Worm (Caenorhabditis elegans) whole organism, L4 larva: Measurements from ENCODE around the gene gex-5.
"Not testable (repeated sequence)": the region's sequence is repeated elsewhere in the genome, so short reads cannot be mapped to it uniquely, and the experiment has no call there.

ENCODE experiments used
- F44E2.7 ChIP-seq: fragments of 200-800 bp; sonication (Bioruptor generic); IDR thresholded peaks from 2 replicates; pipeline ENCODE4 v2.1.2; 2022; ENCODE audit warnings: missing genetic modification characterization, missing compliant biosample characterization
- T26A8.4 ChIP-seq: fragments of 200-800 bp; sonication (Bioruptor generic); IDR thresholded peaks from 2 replicates; pipeline ENCODE4 v1.3.6; 2022; ENCODE audit warnings: missing genetic modification characterization, missing compliant biosample characterization
- Y75B8A.6 ChIP-seq: fragments of 200-800 bp; sonication (Bioruptor generic); IDR thresholded peaks from 2 replicates; pipeline ENCODE4 v1.3.6; 2022; ENCODE audit warnings: missing genetic modification reagents, missing genetic modification characterization, missing compliant biosample characterization
- arid-1 ChIP-seq: fragments of 200-800 bp; sonication (Bioruptor generic); conservative IDR thresholded peaks from 2 replicates; pipeline ENCODE4 v1.3.6; 2022; ENCODE audit warnings: missing genetic modification reagents, missing genetic modification characterization, missing compliant biosample characterization
- ceh-44 ChIP-seq: fragments of 200-800 bp; sonication (Bioruptor generic); IDR thresholded peaks from 2 replicates; pipeline ENCODE4 v1.3.6; 2022; ENCODE audit warnings: missing genetic modification reagents, missing genetic modification characterization, missing compliant biosample characterization
- ceh-82 ChIP-seq: sonication (generic microtip); optimal IDR thresholded peaks from 2 replicates; lab custom pipeline; 2017; ENCODE audit warnings: missing biosample characterization, missing genetic modification characterization
- cey-2 ChIP-seq: sonication (generic microtip); optimal IDR thresholded peaks from 3 replicates; lab custom pipeline; 2017; ENCODE audit warnings: missing genetic modification characterization, mild to moderate bottlenecking, missing compliant biosample characterization, antibody characterized with exemption, borderline replicate concordance; ENCODE audit not compliant: insufficient read depth
- daf-12 ChIP-seq: fragments of 150-350 bp; optimal IDR thresholded peaks from 2 replicates; lab custom pipeline; 2014; ENCODE audit warnings: missing biosample characterization, missing genetic modification reagents, missing genetic modification characterization
- daf-19 ChIP-seq: fragments of 200-800 bp; sonication (Bioruptor generic); conservative IDR thresholded peaks from 2 replicates; pipeline ENCODE4 v1.3.6; 2022; ENCODE audit warnings: missing genetic modification characterization, missing compliant biosample characterization
- dmd-6 ChIP-seq: fragments of 200-800 bp; sonication (Bioruptor generic); IDR thresholded peaks from 2 replicates; pipeline ENCODE4 v1.3.6; 2022; ENCODE audit warnings: missing genetic modification reagents, missing genetic modification characterization, missing compliant biosample characterization
- duxl-1 ChIP-seq: sonication (generic microtip); optimal IDR thresholded peaks from 2 replicates; lab custom pipeline; 2016; ENCODE audit warnings: mild to moderate bottlenecking, missing genetic modification characterization, moderate library complexity, missing compliant biosample characterization; ENCODE audit not compliant: poor library complexity
- dve-1 ChIP-seq: sonication (generic microtip); optimal IDR thresholded peaks from 2 replicates; lab custom pipeline; 2017; ENCODE audit warnings: antibody characterized with exemption, mild to moderate bottlenecking, missing genetic modification characterization, missing compliant biosample characterization; ENCODE audit not compliant: insufficient read depth
- egl-43 ChIP-seq: fragments of 200-800 bp; sonication (Bioruptor generic); IDR thresholded peaks from 2 replicates; pipeline ENCODE4 v1.3.6; 2022; ENCODE audit warnings: missing genetic modification reagents, missing genetic modification characterization, missing compliant biosample characterization
- fkh-10 ChIP-seq: fragments of 150-350 bp; optimal IDR thresholded peaks from 2 replicates; lab custom pipeline; 2014; ENCODE audit warnings: missing biosample characterization, missing genetic modification reagents, missing genetic modification characterization
- fos-1 ChIP-seq: fragments of 150-350 bp; optimal IDR thresholded peaks from 2 replicates; lab custom pipeline; 2014; ENCODE audit warnings: missing biosample characterization, missing genetic modification characterization
- gei-8 ChIP-seq: fragments of 200-800 bp; sonication (Bioruptor generic); optimal IDR thresholded peaks from 2 replicates; lab custom pipeline; 2018; ENCODE audit warnings: mild to moderate bottlenecking, missing genetic modification characterization, missing compliant biosample characterization
- hlh-30 ChIP-seq: sonication (generic microtip); optimal IDR thresholded peaks from 2 replicates; lab custom pipeline; 2017; ENCODE audit warnings: antibody characterized with exemption, mild to moderate bottlenecking, missing genetic modification characterization, missing compliant biosample characterization; ENCODE audit not compliant: insufficient read depth
- jun-1 ChIP-seq: fragments of 150-350 bp; optimal IDR thresholded peaks from 2 replicates; lab custom pipeline; 2014; ENCODE audit warnings: missing biosample characterization, missing genetic modification reagents, missing genetic modification characterization
- lin-29 ChIP-seq: fragments of 200-800 bp; sonication (Bioruptor generic); IDR thresholded peaks from 2 replicates; pipeline ENCODE4 v1.3.6; 2022; ENCODE audit warnings: missing genetic modification reagents, missing genetic modification characterization, missing compliant biosample characterization
- lin-38 ChIP-seq: fragments of 200-800 bp; sonication (Bioruptor generic); IDR thresholded peaks from 2 replicates; pipeline ENCODE4 v1.3.6; 2022; ENCODE audit warnings: missing genetic modification reagents, missing genetic modification characterization, missing compliant biosample characterization
- lin-39 ChIP-seq: fragments of 150-350 bp; optimal IDR thresholded peaks from 2 replicates; lab custom pipeline; 2014; ENCODE audit warnings: missing biosample characterization, missing genetic modification reagents, missing genetic modification characterization
- mdl-1 ChIP-seq, 2 experiments: fragments of 150-350 bp in 1 of 2; sonication (generic microtip) in 1 of 2; optimal IDR thresholded peaks; 2 replicates each; lab custom pipeline; 2014 to 2017; ENCODE audit warnings: missing biosample characterization in 2 of 2, missing genetic modification characterization in 2 of 2
- mxl-3 ChIP-seq: fragments of 200-800 bp; sonication (Bioruptor generic); optimal IDR thresholded peaks from 2 replicates; lab custom pipeline; 2018; ENCODE audit warnings: mild to moderate bottlenecking, missing genetic modification characterization, missing compliant biosample characterization
- nhr-11 ChIP-seq: fragments of 150-350 bp; optimal IDR thresholded peaks from 2 replicates; lab custom pipeline; 2014; ENCODE audit warnings: missing biosample characterization, missing genetic modification characterization
- nhr-111 ChIP-seq: fragments of 200-800 bp; sonication (Bioruptor generic); optimal IDR thresholded peaks from 2 replicates; lab custom pipeline; 2018; ENCODE audit warnings: mild to moderate bottlenecking, missing genetic modification characterization, missing compliant biosample characterization
- nhr-237 ChIP-seq: sonication (generic microtip); optimal IDR thresholded peaks from 2 replicates; lab custom pipeline; 2017; ENCODE audit warnings: missing biosample characterization, missing genetic modification characterization
- nhr-28 ChIP-seq: fragments of 150-350 bp; optimal IDR thresholded peaks from 2 replicates; lab custom pipeline; 2014; ENCODE audit warnings: missing biosample characterization, missing genetic modification characterization
- nhr-41 ChIP-seq: fragments of 200-800 bp; sonication (Bioruptor generic); IDR thresholded peaks from 2 replicates; pipeline ENCODE4 v1.3.6; 2022; ENCODE audit warnings: missing genetic modification reagents, missing genetic modification characterization, missing compliant biosample characterization
- nhr-48 ChIP-seq: sonication (generic microtip); optimal IDR thresholded peaks from 2 replicates; lab custom pipeline; 2016; ENCODE audit warnings: mild to moderate bottlenecking, missing genetic modification characterization, missing compliant biosample characterization
- nhr-76 ChIP-seq: fragments of 150-350 bp; optimal IDR thresholded peaks from 2 replicates; lab custom pipeline; 2014; ENCODE audit warnings: missing biosample characterization, missing genetic modification characterization
- php-3 ChIP-seq: fragments of 200-800 bp; sonication (Bioruptor generic); IDR thresholded peaks from 2 replicates; pipeline ENCODE4 v1.3.6; 2022; ENCODE audit warnings: missing genetic modification reagents, missing genetic modification characterization, missing compliant biosample characterization
- pqm-1 ChIP-seq: sonication (generic microtip); optimal IDR thresholded peaks from 2 replicates; lab custom pipeline; 2017; ENCODE audit warnings: missing biosample characterization, missing genetic modification characterization
- rbr-2 ChIP-seq: sonication (generic microtip); optimal IDR thresholded peaks from 2 replicates; lab custom pipeline; 2016; ENCODE audit warnings: missing genotype, missing genetic modification characterization, missing compliant biosample characterization
- set-16 ChIP-seq: fragments of 200-800 bp; sonication (Bioruptor generic); IDR thresholded peaks from 2 replicates; pipeline ENCODE4 v1.3.6; 2022; ENCODE audit warnings: missing genetic modification reagents, missing genetic modification characterization, missing compliant biosample characterization
- snpc-1.2 ChIP-seq: fragments of 200-800 bp; sonication (Bioruptor generic); IDR thresholded peaks from 2 replicates; pipeline ENCODE4 v1.3.6; 2022; ENCODE audit warnings: missing genetic modification reagents, missing genetic modification characterization, missing compliant biosample characterization
- tag-97 ChIP-seq: fragments of 200-800 bp; sonication (Bioruptor generic); IDR thresholded peaks from 2 replicates; pipeline ENCODE4 v1.3.6; 2022; ENCODE audit warnings: missing genetic modification characterization, missing compliant biosample characterization
- tra-1 ChIP-seq: fragments of 200-800 bp; sonication (Bioruptor generic); IDR thresholded peaks from 2 replicates; pipeline ENCODE4 v1.3.6; 2022; ENCODE audit warnings: missing genetic modification reagents, missing genetic modification characterization, missing compliant biosample characterization
- unc-62 ChIP-seq, 3 experiments: fragments of 150-350 bp in 1 of 3; sonication (generic microtip); optimal IDR thresholded peaks in 2 of 3; peaks in 1 of 3; 1 replicate in 1 of 3; 2 replicates in 2 of 3; lab custom pipeline; 2014 to 2017; ENCODE audit warnings: missing biosample characterization in 3 of 3, missing genetic modification characterization in 3 of 3, missing genetic modification reagents in 3 of 3, missing genotype in 1 of 3
- zag-1 ChIP-seq: fragments of 150-350 bp; optimal IDR thresholded peaks from 2 replicates; lab custom pipeline; 2014; ENCODE audit warnings: missing biosample characterization, missing genetic modification characterization
- zip-11 ChIP-seq: fragments of 200-800 bp; sonication (Bioruptor generic); IDR thresholded peaks from 2 replicates; pipeline ENCODE4 v1.3.6; 2022; ENCODE audit warnings: missing genetic modification characterization, missing compliant biosample characterization
- ztf-11 ChIP-seq: fragments of 150-350 bp; optimal IDR thresholded peaks from 2 replicates; lab custom pipeline; 2014; ENCODE audit warnings: missing biosample characterization, missing genetic modification characterization

The gex-5 gene

ce11 chrIII:4748666-4749065, 33.1 kb downstream of the gex-5 start:
- TF ChIP-seq gei-8 (GFP tag; lab: Kevin White, UChicago) (no peak), unc-62 (GFP tag; optimal IDR thresholded peaks at IDR 0.05 in 1 of 2; lab: Kevin White, UChicago) (peak in 1 of 2 experiments; percentile 73), unc-62 (tag; optimal IDR thresholded peaks at IDR 0.05; lab: Kevin White, UChicago) (no peak), nhr-48 (tag; lab: Kevin White, UChicago) (no peak), daf-19 (no peak), lin-29 (GFP tag; lab: Robert Waterston, UW) (no peak), fkh-10 (no peak), set-16 (GFP tag; lab: Robert Waterston, UW) (peak; percentile 96), egl-43 (GFP tag; lab: Robert Waterston, UW) (no peak)
- TF ChIP-seq, all 104 proteins: peak for 2

- TF ChIP-seq lin-38 (GFP tag; lab: Robert Waterston, UW), result no peak
- no peak for TF ChIP-seq mdl-1 (tag; optimal IDR thresholded peaks at IDR 0.05; lab: Kevin White, UChicago)
- no peak for TF ChIP-seq duxl-1 (tag; lab: Kevin White, UChicago)
- TF ChIP-seq lin-29 (GFP tag; lab: Robert Waterston, UW), result no peak
- peak in 1 of 2 experiments; percentile 94 for TF ChIP-seq unc-62 (GFP tag; optimal IDR thresholded peaks at IDR 0.05 in 1 of 2; lab: Kevin White, UChicago)
- no peak for TF ChIP-seq unc-62 (tag; optimal IDR thresholded peaks at IDR 0.05; lab: Kevin White, UChicago)
These were observed 33.7 kb downstream of the gex-5 start, which contains the start of gene col-89 for ce11 chrIII:4748109-4748508. Gene col-89, plus strand, starts transcription at chrIII:4748127.

DNA sequence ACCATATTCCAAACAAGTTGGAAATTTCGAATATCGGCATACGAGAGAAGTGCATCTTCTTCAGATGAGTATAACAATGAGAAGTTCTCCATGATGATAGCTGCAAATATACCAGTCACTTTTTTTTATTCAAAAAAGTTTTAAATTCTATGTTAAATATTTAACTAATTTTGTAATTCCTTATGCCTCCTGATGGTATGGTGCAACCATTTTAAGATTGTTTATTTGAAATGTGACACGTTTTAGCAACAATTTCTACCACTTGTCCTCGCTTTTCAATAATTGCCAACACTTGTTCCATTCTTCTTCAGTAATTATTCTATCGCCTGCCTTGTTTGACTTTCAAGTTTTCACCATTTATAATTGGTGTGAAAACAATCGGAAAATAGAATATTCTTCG, 35.9 kb downstream of the gex-5 start, which contains the start of gene F17C8.6:
Gene F17C8.6, minus strand, starts transcription at position 101 of the 400 bp plus-strand sequence.
- TF ChIP-seq ceh-82 (tag; lab: Kevin White, UChicago) (no peak), nhr-48 (tag; lab: Kevin White, UChicago) (no peak), ztf-11 (tag; lab: Kevin White, UChicago) (no peak), daf-12 (tag; lab: Kevin White, UChicago) (no peak), nhr-11 (tag; lab: Kevin White, UChicago) (no peak), tag-97 (GFP tag; lab: Robert Waterston, UW) (no peak)

DNA sequence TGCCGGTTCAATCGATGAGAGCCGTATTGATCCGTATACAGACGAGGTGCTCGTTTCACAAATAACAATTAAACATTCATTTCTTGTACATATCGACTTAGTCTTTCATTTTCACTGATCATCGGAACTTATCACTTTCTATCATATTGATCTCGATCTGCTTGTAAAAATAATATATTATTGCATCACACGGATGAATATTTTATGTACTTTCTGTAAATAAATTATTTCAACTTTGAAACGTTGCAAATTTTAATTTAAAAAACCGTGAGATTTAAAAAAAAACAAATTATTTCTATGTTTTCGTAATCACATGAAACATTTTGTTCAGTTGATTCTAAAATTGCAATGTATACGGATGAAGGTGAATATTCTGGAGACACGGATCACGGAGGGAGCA, 39.2 kb downstream of the gex-5 start, which contains the start of gene twk-6:
Gene twk-6, plus strand, starts transcription at position 301 of the 400 bp plus-strand sequence.
- TF ChIP-seq lin-39 (tag; lab: Kevin White, UChicago); ceh-44 (GFP tag; lab: Robert Waterston, UW); zip-11 (GFP tag; lab: Robert Waterston, UW): not testable (repeated sequence)

- peak; percentile 25 for TF ChIP-seq pqm-1 (tag; lab: Kevin White, UChicago)
- no peak for TF ChIP-seq snpc-1.2 (GFP tag; lab: Robert Waterston, UW)
- no peak for TF ChIP-seq jun-1 (tag; lab: Kevin White, UChicago)
- no peak for TF ChIP-seq lin-38 (GFP tag; lab: Robert Waterston, UW)
- TF ChIP-seq arid-1 (GFP tag; lab: Robert Waterston, UW), result no peak
- peak; percentile 2 for TF ChIP-seq hlh-30 (tag; lab: Kevin White, UChicago)
- no peak for TF ChIP-seq fos-1 (tag; lab: Kevin White, UChicago)
- TF ChIP-seq nhr-28 (tag; lab: Kevin White, UChicago), result peak; percentile 33
- TF ChIP-seq cey-2 (tag; lab: Kevin White, UChicago), result no peak
- no peak for TF ChIP-seq tra-1 (GFP tag; lab: Robert Waterston, UW)
- no peak for TF ChIP-seq Y75B8A.6
- TF ChIP-seq dmd-6 (GFP tag; lab: Robert Waterston, UW), result no peak
- TF ChIP-seq php-3 (GFP tag; lab: Robert Waterston, UW), result no peak
- no peak for TF ChIP-seq dve-1 (tag; lab: Kevin White, UChicago)
- TF ChIP-seq unc-62 (GFP tag; optimal IDR thresholded peaks at IDR 0.05 in 1 of 2; lab: Kevin White, UChicago), result peak in 1 of 2 experiments; percentile 7
- TF ChIP-seq unc-62 (tag; optimal IDR thresholded peaks at IDR 0.05; lab: Kevin White, UChicago), result no peak
- TF ChIP-seq nhr-237 (tag; lab: Kevin White, UChicago), result no peak
- no peak for TF ChIP-seq F44E2.7 (GFP tag; lab: Robert Waterston, UW)
- no peak for TF ChIP-seq rbr-2 (tag; lab: Kevin White, UChicago)
- peak; percentile 29 for TF ChIP-seq nhr-11 (tag; lab: Kevin White, UChicago)
- no peak for TF ChIP-seq zag-1
- no peak for TF ChIP-seq lin-39 (tag; lab: Kevin White, UChicago)
- no peak for TF ChIP-seq nhr-41 (GFP tag; lab: Robert Waterston, UW)
- TF ChIP-seq ceh-44 (GFP tag; lab: Robert Waterston, UW), result no peak
- TF ChIP-seq nhr-76, result no peak
- TF ChIP-seq nhr-111 (GFP tag; lab: Kevin White, UChicago), result no peak
- TF ChIP-seq T26A8.4 (GFP tag; lab: Robert Waterston, UW), result no peak
- peak; percentile 26 for TF ChIP-seq mxl-3 (GFP tag; lab: Kevin White, UChicago)
These were observed 41.0 kb downstream of the gex-5 start for ce11 chrIII:4740820-4741219.
